Worm (Caenorhabditis elegans): ENCODE measurements around the gene F46F5.13.
"Not testable (repeated sequence)": the region's sequence is repeated elsewhere in the genome, so short reads cannot be mapped to it uniquely, and the experiment has no call there.

The F46F5.13 gene

DNA sequence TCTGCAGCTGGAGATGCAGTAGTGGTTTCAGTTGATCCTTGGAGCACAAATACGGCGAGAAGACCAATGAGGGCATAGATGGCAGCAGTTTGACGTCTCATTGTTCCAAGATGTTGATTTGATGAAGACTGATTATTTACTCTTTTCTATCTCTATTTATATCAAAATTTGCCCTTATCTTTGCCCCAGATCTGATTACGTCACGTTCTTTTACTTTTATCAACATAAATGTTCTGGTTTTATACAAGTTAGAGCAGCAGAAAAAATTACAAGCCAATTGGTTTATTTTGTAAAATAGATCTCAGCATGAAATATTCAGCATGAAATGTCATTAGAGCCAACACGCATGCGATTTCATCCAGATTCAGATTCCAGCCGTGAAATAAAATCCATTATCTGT, 19.6 kb downstream of the F46F5.13 start, which contains the start of gene msrp-4:
msrp-4 (minus strand) TSS at position 101 of the 400 bp plus-strand sequence.
- not testable (repeated sequence) for TF ChIP-seq unc-42, odd-2, ref-2 (tag; optimal IDR thresholded peaks at IDR 0.05)

ce11 chrII:823529-823928, 20.4 kb downstream of the F46F5.13 start, which contains the start of gene F46F5.10:
Gene F46F5.10, plus strand, starts transcription at chrII:823829.
- TF ChIP-seq eyg-1 (tag; optimal IDR thresholded peaks at IDR 0.05) (no peak), elt-2 (tag; optimal IDR thresholded peaks at IDR 0.05) (no peak), sdc-2 (tag; optimal IDR thresholded peaks at IDR 0.05) (no peak), T23F11.4 (GFP tag; optimal IDR thresholded peaks at IDR 0.05) (no peak), ceh-6 (GFP tag; optimal IDR thresholded peaks at IDR 0.05) (no peak), rnt-1 (tag; optimal IDR thresholded peaks at IDR 0.05) (no peak), ceh-45 (GFP tag; IDR thresholded peaks at IDR 0.05) (no peak), ceh-34 (tag; optimal IDR thresholded peaks at IDR 0.05) (no peak), tbx-7 (tag; optimal IDR thresholded peaks at IDR 0.05) (no peak), hlh-15 (tag; optimal IDR thresholded peaks at IDR 0.05) (no peak), sox-2 (GFP tag; IDR thresholded peaks at IDR 0.05) (no peak), npax-4 (tag; optimal IDR thresholded peaks at IDR 0.05) (no peak), ttx-3 (tag; optimal IDR thresholded peaks at IDR 0.05) (no peak)

ce11 chrII:825521-825920, 22.4 kb downstream of the F46F5.13 start, which contains the start of gene F28A10.1:
Gene F28A10.1, plus strand, starts transcription at chrII:825821.
- TF ChIP-seq ahr-1 (tag; optimal IDR thresholded peaks at IDR 0.05) (no peak), hlh-13 (GFP tag; optimal IDR thresholded peaks at IDR 0.05) (no peak)

DNA sequence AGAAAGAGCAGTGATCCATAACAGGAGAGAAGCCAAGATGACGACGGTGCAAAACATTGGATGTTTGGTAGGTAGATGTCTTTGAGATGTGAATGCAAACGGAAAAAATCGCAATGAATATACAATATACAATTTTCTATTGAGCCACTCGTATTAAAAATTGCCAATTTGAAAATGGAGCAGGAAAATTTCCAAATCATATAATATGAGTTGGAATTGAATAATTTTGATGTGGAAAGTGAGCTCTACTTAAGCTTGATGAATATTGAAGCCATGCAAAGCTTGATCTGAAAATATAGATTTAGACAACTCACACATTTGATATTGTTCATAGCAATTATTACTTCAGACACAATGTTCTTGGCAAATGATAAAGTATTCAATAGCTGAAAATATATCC, 35.3 kb downstream of the F46F5.13 start, which contains the start of gene F28A10.8:
F28A10.8 (minus strand) TSS at position 101 of the 400 bp plus-strand sequence.
- TF ChIP-seq K09A11.1 (tag; optimal IDR thresholded peaks at IDR 0.05; ENCODE audit: insufficient read depth) = no peak
- no peak for TF ChIP-seq ets-4 (tag; optimal IDR thresholded peaks at IDR 0.05)
- no peak for TF ChIP-seq pag-3 (tag; optimal IDR thresholded peaks at IDR 0.05; ENCODE audit: borderline replicate concordance)
- TF ChIP-seq pha-2 (tag; optimal IDR thresholded peaks at IDR 0.05) = no peak
- no peak for TF ChIP-seq ceh-6 (GFP tag; optimal IDR thresholded peaks at IDR 0.05)
- no peak for TF ChIP-seq dmd-4 (tag; optimal IDR thresholded peaks at IDR 0.05; ENCODE audit: borderline replicate concordance)
- no peak for TF ChIP-seq ceh-22 (tag; optimal IDR thresholded peaks at IDR 0.05)
- no peak for TF ChIP-seq pros-1 (tag; optimal IDR thresholded peaks at IDR 0.05)
- no peak for TF ChIP-seq elt-4 (tag; optimal IDR thresholded peaks at IDR 0.05)
- TF ChIP-seq T23F11.4 (GFP tag; optimal IDR thresholded peaks at IDR 0.05) = no peak
- no peak for TF ChIP-seq hlh-13 (GFP tag; optimal IDR thresholded peaks at IDR 0.05)
- TF ChIP-seq unc-42 (tag; optimal IDR thresholded peaks at IDR 0.05) = no peak
- no peak for TF ChIP-seq ceh-24 (tag; optimal IDR thresholded peaks at IDR 0.05)
- no peak for TF ChIP-seq gmeb-2 (tag; optimal IDR thresholded peaks at IDR 0.05)
- no peak for TF ChIP-seq pha-4 (tag; optimal IDR thresholded peaks at IDR 0.05)
- TF ChIP-seq fkh-10 (GFP tag; optimal IDR thresholded peaks at IDR 0.05) = no peak
- TF ChIP-seq unc-3 (GFP tag; conservative IDR thresholded peaks at IDR 0.05) = no peak
- TF ChIP-seq unc-3 (tag; optimal IDR thresholded peaks at IDR 0.05) = no peak
- no peak for TF ChIP-seq ttx-3 (tag; optimal IDR thresholded peaks at IDR 0.05)
- TF ChIP-seq ceh-14 (tag; optimal IDR thresholded peaks at IDR 0.05) = no peak
- TF ChIP-seq fkh-6 (tag; optimal IDR thresholded peaks at IDR 0.05) = no peak

ce11 chrII:840131-840530, 37.0 kb downstream of the F46F5.13 start, which contains the start of gene clc-33:
Gene clc-33, plus strand, starts transcription at chrII:840431.
- TF ChIP-seq pqm-1 (tag; optimal IDR thresholded peaks at IDR 0.05) (no peak), unc-3 (GFP tag; conservative IDR thresholded peaks at IDR 0.05) (no peak), unc-3 (tag; optimal IDR thresholded peaks at IDR 0.05) (no peak), hlh-30 (tag; optimal IDR thresholded peaks at IDR 0.05; ENCODE audit: insufficient read depth) (no peak), nfya-1 (tag; optimal IDR thresholded peaks at IDR 0.05) (no peak), C08G9.2 (tag; optimal IDR thresholded peaks at IDR 0.05) (no peak), Y22D7AL.16 (tag; optimal IDR thresholded peaks at IDR 0.05) (no peak), hlh-6 (tag; optimal IDR thresholded peaks at IDR 0.05) (no peak), ttx-3 (tag; optimal IDR thresholded peaks at IDR 0.05) (no peak), ceh-31 (tag; optimal IDR thresholded peaks at IDR 0.05) (no peak), npax-4 (tag; optimal IDR thresholded peaks at IDR 0.05) (no peak), pros-1 (tag; optimal IDR thresholded peaks at IDR 0.05) (no peak), ceh-18 (tag; optimal IDR thresholded peaks at IDR 0.05) (no peak), ref-2 (tag; optimal IDR thresholded peaks at IDR 0.05) (no peak), ceh-45 (GFP tag; IDR thresholded peaks at IDR 0.05) (no peak), fkh-10 (GFP tag; optimal IDR thresholded peaks at IDR 0.05) (no peak), gmeb-2 (tag; optimal IDR thresholded peaks at IDR 0.05) (no peak)

Measured in whole organism, late embryonic.